Worm (Caenorhabditis elegans): ENCODE data around the gene rabs-5.

- no peak for TF ChIP-seq drap-1 (GFP tag; optimal IDR thresholded peaks at IDR 0.05)
- TF ChIP-seq snpc-4 (tag; optimal IDR thresholded peaks at IDR 0.05): no peak
- no peak for TF ChIP-seq lin-13 (tag; optimal IDR thresholded peaks at IDR 0.05)
- no peak for TF ChIP-seq M03D4.4 (tag; optimal IDR thresholded peaks at IDR 0.05)
- peak; percentile 75 for TF ChIP-seq ces-1 (GFP tag; optimal IDR thresholded peaks at IDR 0.05)
Observed at ce11 chrIV:8096375-8096774, 11.0 kb downstream of the rabs-5 start.

Data from whole organism, mixed stage, embryonic.